Fruit fly (Drosophila melanogaster) whole organism, embryonic: ENCODE measurements around the gene CG42571.

Experiments used
- BtbVII ChIP-seq: fragments of 200-800 bp; sonication (Bioruptor generic); optimal IDR thresholded peaks from 3 replicates; lab custom pipeline; 2017; ENCODE audit warnings: missing biosample characterization, mild to moderate bottlenecking, missing genetic modification characterization
- CG10267 ChIP-seq: fragments of 200-800 bp; sonication (Bioruptor generic); optimal IDR thresholded peaks from 2 replicates; lab custom pipeline; 2018; ENCODE audit warnings: missing biosample characterization, mild to moderate bottlenecking, missing genetic modification characterization, moderate library complexity
- CG10543 ChIP-seq: fragments of 200-800 bp; sonication (Bioruptor generic); optimal IDR thresholded peaks from 3 replicates; lab custom pipeline; 2017; ENCODE audit warnings: missing biosample characterization, mild to moderate bottlenecking, missing genetic modification characterization, moderate library complexity
- CG13123 ChIP-seq: fragments of 200-800 bp; sonication (Bioruptor generic); optimal IDR thresholded peaks from 2 replicates; lab custom pipeline; 2016; ENCODE audit warnings: missing biosample characterization, missing genetic modification characterization
- CG13424 ChIP-seq: fragments of 200-800 bp; sonication (Bioruptor generic); optimal IDR thresholded peaks from 2 replicates; lab custom pipeline; 2019; ENCODE audit warnings: missing biosample characterization, mild to moderate bottlenecking, missing genetic modification characterization, moderate library complexity
- CG15696 ChIP-seq: fragments of 200-800 bp; sonication (Bioruptor generic); optimal IDR thresholded peaks from 2 replicates; lab custom pipeline; 2019; ENCODE audit warnings: missing biosample characterization, mild to moderate bottlenecking, missing genetic modification characterization, moderate library complexity
- CG1603 ChIP-seq: fragments of 200-800 bp; sonication (Bioruptor generic); optimal IDR thresholded peaks from 2 replicates; lab custom pipeline; 2019; ENCODE audit warnings: missing biosample characterization, mild to moderate bottlenecking, missing genetic modification characterization, moderate library complexity
- CG16813 ChIP-seq: fragments of 200-800 bp; sonication (Bioruptor generic); IDR thresholded peaks from 3 replicates; pipeline ENCODE4 v1.3.6; 2022; ENCODE audit warnings: missing biosample characterization, missing genetic modification characterization; ENCODE audit not compliant: partially characterized antibody
- CG16863 ChIP-seq: fragments of 200-800 bp; sonication (Bioruptor generic); optimal IDR thresholded peaks from 3 replicates; lab custom pipeline; 2016; ENCODE audit warnings: missing biosample characterization, missing genetic modification characterization
- CG1792 ChIP-seq: fragments of 200-800 bp; sonication (Bioruptor generic); optimal IDR thresholded peaks from 2 replicates; lab custom pipeline; 2016; ENCODE audit warnings: missing biosample characterization, missing genetic modification characterization
- CG18262 ChIP-seq: fragments of 200-800 bp; optimal IDR thresholded peaks from 3 replicates; lab custom pipeline; 2019; ENCODE audit warnings: missing biosample characterization, mild to moderate bottlenecking, missing genetic modification characterization, moderate library complexity
- CG2875 ChIP-seq: fragments of 200-800 bp; sonication (Bioruptor generic); optimal IDR thresholded peaks from 2 replicates; lab custom pipeline; 2017; ENCODE audit warnings: missing biosample characterization, mild to moderate bottlenecking, missing genetic modification characterization, missing genetic modification reagents
- CG30020 ChIP-seq: fragments of 200-800 bp; optimal IDR thresholded peaks from 2 replicates; lab custom pipeline; 2019; ENCODE audit warnings: missing biosample characterization, mild to moderate bottlenecking, missing genetic modification characterization, moderate library complexity
- CG43689 ChIP-seq: fragments of 200-800 bp; sonication (Bioruptor generic); IDR thresholded peaks from 2 replicates; pipeline ENCODE4 v1.3.6; 2022; ENCODE audit warnings: missing biosample characterization, missing genetic modification characterization
- CG4820 ChIP-seq: fragments of 200-800 bp; sonication (Bioruptor generic); optimal IDR thresholded peaks from 3 replicates; lab custom pipeline; 2016; ENCODE audit warnings: missing biosample characterization, missing genetic modification characterization
- CG7963 ChIP-seq: fragments of 200-800 bp; sonication (Bioruptor generic); IDR thresholded peaks from 3 replicates; pipeline ENCODE4 v1.3.6; 2022; ENCODE audit warnings: missing biosample characterization, missing genetic modification characterization; ENCODE audit not compliant: partially characterized antibody
- CG9797 ChIP-seq: fragments of 200-800 bp; sonication (Bioruptor generic); optimal IDR thresholded peaks from 3 replicates; lab custom pipeline; 2018; ENCODE audit warnings: missing biosample characterization, mild to moderate bottlenecking, missing genetic modification characterization
- Chrac-16 ChIP-seq: fragments of 200-800 bp; sonication (Bioruptor generic); optimal IDR thresholded peaks from 3 replicates; lab custom pipeline; 2016; ENCODE audit warnings: missing biosample characterization, missing genetic modification characterization
- CrebB ChIP-seq: fragments of 200-800 bp; sonication (Bioruptor generic); optimal IDR thresholded peaks from 3 replicates; lab custom pipeline; 2018; ENCODE audit warnings: missing biosample characterization, mild to moderate bottlenecking, missing genetic modification characterization
- Dfd ChIP-seq, 2 experiments: fragments of >200 bp; optimal IDR thresholded peaks; 2 replicates each; lab custom pipeline; 2017; ENCODE audit warnings: missing biosample characterization in 2 of 2, missing genetic modification characterization in 2 of 2
- Dip3 ChIP-seq: fragments of 200-800 bp; sonication (Bioruptor generic); optimal IDR thresholded peaks from 3 replicates; lab custom pipeline; 2016; ENCODE audit warnings: missing biosample characterization, missing genetic modification characterization
- Ets65A ChIP-seq: fragments of 200-800 bp; sonication (Bioruptor generic); peaks from one replicate; lab custom pipeline; 2016; ENCODE audit warnings: missing biosample characterization, missing genetic modification characterization
- H15 ChIP-seq: fragments of 200-800 bp; sonication (Bioruptor generic); IDR thresholded peaks from 3 replicates; pipeline ENCODE4 v1.3.6; 2022; ENCODE audit warnings: missing biosample characterization, missing genetic modification characterization
- HLH3B ChIP-seq: fragments of 200-800 bp; sonication (Bioruptor generic); IDR thresholded peaks from 2 replicates; pipeline ENCODE4 v1.3.6; 2022; ENCODE audit warnings: missing biosample characterization, missing genetic modification characterization
- Hmx ChIP-seq: fragments of 200-800 bp; sonication (Bioruptor generic); optimal IDR thresholded peaks from 2 replicates; lab custom pipeline; 2016; ENCODE audit warnings: missing biosample characterization, missing genetic modification characterization
- MESR4 ChIP-seq: fragments of 200-800 bp; sonication (Bioruptor generic); optimal IDR thresholded peaks from 2 replicates; lab custom pipeline; 2018; ENCODE audit warnings: missing biosample characterization, mild to moderate bottlenecking, missing genetic modification characterization, moderate library complexity
- Med ChIP-seq: fragments of 200-800 bp; sonication (Bioruptor generic); peaks from one replicate; lab custom pipeline; 2016; ENCODE audit warnings: missing biosample characterization, missing genetic modification characterization, mild to moderate bottlenecking, inconsistent platforms, moderate library complexity
- NFAT ChIP-seq: fragments of 200-800 bp; sonication (Bioruptor generic); IDR thresholded peaks from 2 replicates; pipeline ENCODE4 v1.3.6; 2022; ENCODE audit warnings: missing biosample characterization, missing genetic modification characterization
- Neu2 ChIP-seq: fragments of 200-800 bp; sonication (Bioruptor generic); optimal IDR thresholded peaks from 3 replicates; lab custom pipeline; 2016; ENCODE audit warnings: missing biosample characterization, missing genetic modification characterization, borderline replicate concordance
- Rfx ChIP-seq: fragments of 200-800 bp; sonication (Bioruptor generic); IDR thresholded peaks from 2 replicates; pipeline ENCODE4 v1.3.6; 2022; ENCODE audit warnings: missing biosample characterization, missing genetic modification characterization
- Sry-β ChIP-seq: fragments of 200-800 bp; sonication (Bioruptor generic); optimal IDR thresholded peaks from 2 replicates; lab custom pipeline; 2018; ENCODE audit warnings: missing biosample characterization, mild to moderate bottlenecking, missing genetic modification characterization, moderate library complexity
- Stat92E ChIP-seq, 3 experiments: fragments of >200 bp in 2 of 3; fragments of 200-800 bp in 1 of 3; sonication (Bioruptor generic) in 1 of 3; optimal IDR thresholded peaks; 2 replicates each; lab custom pipeline; 2017 to 2019; ENCODE audit warnings: missing biosample characterization in 3 of 3, missing genetic modification characterization in 3 of 3, mild to moderate bottlenecking in 1 of 3, moderate library complexity in 1 of 3
- abd-A ChIP-seq: fragments of 200-800 bp; sonication (Bioruptor generic); optimal IDR thresholded peaks from 3 replicates; lab custom pipeline; 2019; ENCODE audit warnings: missing biosample characterization, mild to moderate bottlenecking, missing genetic modification characterization, moderate library complexity
- ash1 ChIP-seq: fragments of 200-800 bp; sonication (Bioruptor generic); optimal IDR thresholded peaks from 2 replicates; lab custom pipeline; 2018; ENCODE audit warnings: missing biosample characterization, mild to moderate bottlenecking, missing genetic modification characterization
- bigmax ChIP-seq: fragments of 200-800 bp; sonication (Bioruptor generic); optimal IDR thresholded peaks from 2 replicates; lab custom pipeline; 2018; ENCODE audit warnings: missing biosample characterization, mild to moderate bottlenecking, missing genetic modification characterization
- btn ChIP-seq: fragments of 200-800 bp; sonication (Bioruptor generic); optimal IDR thresholded peaks from 2 replicates; lab custom pipeline; 2016; ENCODE audit warnings: missing biosample characterization, missing genetic modification characterization
- chinmo ChIP-seq: fragments of 200-800 bp; sonication (Bioruptor generic); IDR thresholded peaks from 4 replicates; pipeline ENCODE4 v1.3.6; 2022; ENCODE audit warnings: missing biosample characterization, missing genetic modification characterization; ENCODE audit not compliant: partially characterized antibody
- dpn ChIP-seq, 2 experiments: fragments of 200-800 bp; sonication (Bioruptor generic); optimal IDR thresholded peaks; 3 replicates each; lab custom pipeline; 2016; ENCODE audit warnings: missing biosample characterization in 2 of 2, missing genetic modification characterization in 2 of 2
- fd102C ChIP-seq: fragments of 200-800 bp; sonication (Bioruptor generic); optimal IDR thresholded peaks from 2 replicates; lab custom pipeline; 2018; ENCODE audit warnings: missing biosample characterization, mild to moderate bottlenecking, missing genetic modification characterization, moderate library complexity
- ham ChIP-seq: fragments of 200-800 bp; sonication (Bioruptor generic); IDR thresholded peaks from 2 replicates; pipeline ENCODE4 v1.3.6; 2022; ENCODE audit warnings: missing biosample characterization, missing genetic modification characterization
- org-1 ChIP-seq: fragments of 200-800 bp; sonication (Bioruptor generic); optimal IDR thresholded peaks from 2 replicates; lab custom pipeline; 2017; ENCODE audit warnings: missing biosample characterization, missing genetic modification characterization
- otp ChIP-seq: fragments of 200-800 bp; sonication (Bioruptor generic); IDR thresholded peaks from 3 replicates; pipeline ENCODE4, ENCODE4 v1.3.6; 2022; ENCODE audit warnings: missing biosample characterization, missing genetic modification characterization
- sd ChIP-seq: fragments of 200-800 bp; sonication (Bioruptor generic); optimal IDR thresholded peaks from 3 replicates; lab custom pipeline; 2018; ENCODE audit warnings: missing biosample characterization, mild to moderate bottlenecking, missing genetic modification characterization, moderate library complexity
- sens-2 ChIP-seq: fragments of 200-800 bp; sonication (Bioruptor generic); IDR thresholded peaks from 2 replicates; pipeline ENCODE4 v1.3.6; 2022; ENCODE audit warnings: missing biosample characterization, missing genetic modification characterization
- slbo ChIP-seq: fragments of 200-800 bp; sonication (Bioruptor generic); IDR thresholded peaks from 2 replicates; pipeline ENCODE4 v1.3.6; 2022; ENCODE audit warnings: missing biosample characterization, missing genetic modification characterization
- so ChIP-seq: fragments of 200-800 bp; sonication (Bioruptor generic); IDR thresholded peaks from 3 replicates; pipeline ENCODE4 v1.3.6; 2022; ENCODE audit warnings: missing biosample characterization, missing genetic modification characterization
- sob ChIP-seq: fragments of 200-800 bp; sonication (Bioruptor generic); IDR thresholded peaks from 2 replicates; pipeline ENCODE4 v1.3.6; 2022; ENCODE audit warnings: missing biosample characterization, missing genetic modification characterization
- unpg ChIP-seq: fragments of 200-800 bp; sonication (Bioruptor generic); optimal IDR thresholded peaks from 3 replicates; lab custom pipeline; 2018; ENCODE audit warnings: missing biosample characterization, mild to moderate bottlenecking, missing genetic modification characterization, moderate library complexity
- z ChIP-seq: fragments of 200-800 bp; sonication (Bioruptor generic); IDR thresholded peaks from 3 replicates; pipeline ENCODE4 v1.3.6; 2022; ENCODE audit warnings: missing biosample characterization, missing genetic modification characterization

Gene CG42571

DNA sequence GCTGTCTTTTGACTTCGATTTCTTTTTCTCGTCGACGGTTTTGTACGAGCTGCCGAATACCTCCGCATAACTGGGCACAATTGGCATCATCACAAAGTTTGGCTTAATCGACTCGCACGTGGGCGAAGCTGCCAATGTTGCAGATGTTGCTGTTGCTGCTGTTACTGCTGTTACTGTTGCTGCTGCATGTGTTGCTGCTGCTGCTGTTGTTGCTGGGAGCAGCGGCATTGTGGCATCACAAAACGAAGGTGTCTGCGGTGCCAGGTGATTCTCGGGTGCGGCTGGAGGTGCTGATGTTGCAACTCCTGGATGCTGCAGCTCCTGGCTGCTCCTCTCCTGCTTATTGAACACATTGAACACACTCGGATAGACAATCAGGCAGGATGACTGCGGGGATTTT lies 18.3 kb upstream of the CG42571 start:
- 0 out of 2 replicates have a peak, but pooled peaks have one; percentile 13 for TF ChIP-seq slbo
- TF ChIP-seq Sry-β (GFP tag; lab: Kevin White, UChicago) = no peak
- TF ChIP-seq CG1603 (tag; lab: Kevin White, UChicago) = no peak
- no peak for TF ChIP-seq H15 (GFP tag; lab: Robert Waterston, UW)
- 0 out of 4 replicates have a peak, but pooled peaks have one; percentile 9 for TF ChIP-seq chinmo
- TF ChIP-seq Med (GFP tag; lab: Kevin White, UChicago) = peak; percentile 26
- TF ChIP-seq Neu2 = no peak
- TF ChIP-seq Ets65A (GFP tag; lab: Kevin White, UChicago) = peak; percentile 66
- TF ChIP-seq abd-A = no peak
- TF ChIP-seq sens-2 (GFP tag; lab: Robert Waterston, UW) = no peak
- TF ChIP-seq z (GFP tag; lab: Robert Waterston, UW) = no peak; the same call in 2 of the 3 replicates
- no peak for TF ChIP-seq ham (GFP tag; lab: Robert Waterston, UW)
- TF ChIP-seq ash1 (GFP tag; lab: Kevin White, UChicago) = no peak
- no peak for TF ChIP-seq sob (GFP tag; lab: Robert Waterston, UW)
- TF ChIP-seq dpn (GFP tag; optimal IDR thresholded peaks at IDR 0.05; lab: Kevin White, UChicago) = no peak
- TF ChIP-seq Stat92E (GFP tag; optimal IDR thresholded peaks at IDR 0.05; lab: Kevin White, UChicago) = no peak

DNA sequence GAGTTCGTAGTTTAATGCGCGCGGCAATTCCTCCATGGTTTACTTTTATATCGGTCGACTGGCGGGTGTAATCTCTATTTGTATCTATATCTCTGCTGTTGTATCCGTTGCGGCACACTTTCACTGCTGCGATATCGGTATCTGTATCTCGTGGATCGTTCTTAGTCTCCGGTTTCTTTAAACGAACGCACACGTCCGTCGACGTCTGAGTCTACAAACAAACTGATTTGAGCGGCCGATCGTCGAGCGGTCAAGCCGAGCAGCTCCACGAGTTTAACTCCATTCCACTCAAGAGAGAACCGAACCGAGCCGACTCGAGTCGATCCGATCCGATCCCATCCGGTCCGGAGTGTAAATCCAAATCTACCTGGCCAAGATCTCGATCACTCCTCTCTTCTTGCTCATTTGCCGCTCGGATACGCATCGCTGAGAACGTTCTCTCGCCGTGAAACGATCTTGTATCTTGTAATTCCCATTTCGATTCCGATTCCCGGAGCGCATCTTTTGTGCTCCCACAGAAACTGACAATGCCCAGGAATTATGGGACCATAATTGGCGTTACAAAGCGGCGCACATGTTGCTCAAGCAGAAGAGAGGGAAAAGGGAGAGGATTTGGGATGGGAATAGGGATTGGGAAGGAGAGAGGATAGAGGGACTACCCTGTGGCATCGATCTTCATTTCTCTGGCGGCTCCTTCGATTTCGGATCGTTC lies 16.5 kb upstream of the CG42571 start, which contains the start of gene comm2:
Gene comm2, minus strand, starts transcription at position 225 of the 712 bp plus-strand sequence.
- TF ChIP-seq CG10267 (tag; lab: Kevin White, UChicago) (no peak), NFAT (GFP tag; lab: Robert Waterston, UW) (no peak), MESR4 (GFP tag; lab: Kevin White, UChicago) (no peak), dpn (GFP tag; optimal IDR thresholded peaks at IDR 0.05; lab: Kevin White, UChicago) (no peak), BtbVII (GFP tag; lab: Kevin White, UChicago) (no peak), fd102C (GFP tag; lab: Kevin White, UChicago) (no peak), CG15696 (tag; lab: Kevin White, UChicago) (no peak), Dfd (GFP tag; optimal IDR thresholded peaks at IDR 0.05; lab: Kevin White, UChicago) (no peak), CG43689 (GFP tag; lab: Robert Waterston, UW) (no peak), CrebB (no peak), btn (GFP tag; lab: Kevin White, UChicago) (no peak), CG30020 (tag; lab: Kevin White, UChicago) (no peak), Rfx (GFP tag; lab: Robert Waterston, UW) (no peak), so (GFP tag; lab: Robert Waterston, UW) (peak; percentile 46; the same call in 2 of the 3 replicates), Dip3 (GFP tag; lab: Kevin White, UChicago) (no peak), CG10543 (no peak), CG13123 (GFP tag; lab: Kevin White, UChicago) (no peak), CG1792 (GFP tag; lab: Kevin White, UChicago) (no peak), CG9797 (GFP tag; lab: Kevin White, UChicago) (no peak), CG13424 (no peak), CG18262 (tag; lab: Kevin White, UChicago) (no peak), CG4820 (no peak), Hmx (GFP tag; lab: Kevin White, UChicago) (no peak), otp (0 out of 3 replicates have a peak, but pooled peaks have one; percentile 50), org-1 (GFP tag; lab: Kevin White, UChicago) (no peak), CG16863 (no peak), Chrac-16 (no peak), CG7963 (GFP tag; lab: Robert Waterston, UW) (no peak), HLH3B (GFP tag; lab: Robert Waterston, UW) (no peak), bigmax (GFP tag; lab: Kevin White, UChicago) (no peak), unpg (GFP tag; lab: Kevin White, UChicago) (no peak), CG16813 (GFP tag; lab: Robert Waterston, UW) (no peak), CG2875 (GFP tag; lab: Kevin White, UChicago) (no peak), sd (tag; lab: Kevin White, UChicago) (no peak)
